Worm (Caenorhabditis elegans) whole organism, young adult: ENCODE results near the gene K06A9.3.

Experiments used
- B0336.3 ChIP-seq: fragments of 200-800 bp; sonication (Bioruptor generic); IDR thresholded peaks from 2 replicates; pipeline ENCODE4 v1.3.6; 2022; ENCODE audit warnings: missing genetic modification characterization, missing compliant biosample characterization
- C06A6.2 ChIP-seq: fragments of 200-800 bp; sonication (Bioruptor generic); conservative IDR thresholded peaks from 2 replicates; pipeline ENCODE4 v1.3.6; 2022; ENCODE audit warnings: missing genetic modification characterization, missing compliant biosample characterization
- D2030.7 ChIP-seq: fragments of 200-800 bp; sonication (Bioruptor generic); IDR thresholded peaks from 2 replicates; pipeline ENCODE4 v1.3.6; 2022; ENCODE audit warnings: missing genetic modification reagents, missing genetic modification characterization, missing compliant biosample characterization
- F52B5.7 ChIP-seq: sonication (generic microtip); optimal IDR thresholded peaks from 2 replicates; lab custom pipeline; 2016; ENCODE audit warnings: mild to moderate bottlenecking, missing genetic modification characterization, missing compliant biosample characterization
- F55B11.4 ChIP-seq: sonication (generic microtip); optimal IDR thresholded peaks from 2 replicates; lab custom pipeline; 2016; ENCODE audit warnings: missing compliant biosample characterization, missing genetic modification characterization, borderline replicate concordance; ENCODE audit not compliant: insufficient read depth
- Y56A3A.18 ChIP-seq: fragments of 200-800 bp; sonication (Bioruptor generic); IDR thresholded peaks from 2 replicates; pipeline ENCODE4 v1.3.6; 2022; ENCODE audit warnings: missing genetic modification reagents, missing genetic modification characterization, missing compliant biosample characterization
- aptf-3 ChIP-seq: fragments of 200-800 bp; sonication (Bioruptor generic); IDR thresholded peaks from 2 replicates; pipeline ENCODE4 v1.3.6; 2022; ENCODE audit warnings: missing genetic modification characterization, missing compliant biosample characterization
- atf-7 ChIP-seq: sonication (generic microtip); optimal IDR thresholded peaks from 2 replicates; lab custom pipeline; 2017; ENCODE audit warnings: mild to moderate bottlenecking, missing genetic modification characterization, missing compliant biosample characterization
- athp-1 ChIP-seq: sonication (generic microtip); optimal IDR thresholded peaks from 2 replicates; lab custom pipeline; 2017; ENCODE audit warnings: mild to moderate bottlenecking, missing genetic modification characterization, missing compliant biosample characterization
- cebp-1 ChIP-seq, 2 experiments: fragments of 200-800 bp in 1 of 2; sonication (Bioruptor generic) in 1 of 2; sonication (generic microtip) in 1 of 2; IDR thresholded peaks in 1 of 2; optimal IDR thresholded peaks in 1 of 2; 2 replicates each; pipeline versions ENCODE4 v1.3.6 to Lab custom; 2017 to 2022; ENCODE audit warnings: missing compliant biosample characterization in 2 of 2, missing genetic modification characterization in 2 of 2, mild to moderate bottlenecking in 1 of 2, missing genetic modification reagents in 1 of 2, moderate library complexity in 1 of 2
- cebp-2 ChIP-seq: fragments of 200-800 bp; sonication (Bioruptor generic); IDR thresholded peaks from 2 replicates; pipeline ENCODE4 v1.3.6; 2022; ENCODE audit warnings: missing genetic modification characterization, missing compliant biosample characterization
- ceh-58 ChIP-seq: fragments of 200-800 bp; sonication (Bioruptor generic); IDR thresholded peaks from 2 replicates; pipeline ENCODE4 v1.3.6; 2022; ENCODE audit warnings: missing genetic modification characterization, missing compliant biosample characterization
- ceh-91 ChIP-seq: fragments of 200-800 bp; sonication (Bioruptor generic); IDR thresholded peaks from 2 replicates; pipeline ENCODE4 v1.3.6; 2022; ENCODE audit warnings: missing genetic modification reagents, missing genetic modification characterization, missing compliant biosample characterization
- chd-7 ChIP-seq: sonication (generic microtip); optimal IDR thresholded peaks from 2 replicates; lab custom pipeline; 2016; ENCODE audit warnings: mild to moderate bottlenecking, missing genetic modification characterization, moderate library complexity, missing compliant biosample characterization
- dox-1 ChIP-seq: fragments of 200-800 bp; sonication (Bioruptor generic); IDR thresholded peaks from 2 replicates; pipeline ENCODE4 v1.3.6; 2022; ENCODE audit warnings: missing genetic modification reagents, missing genetic modification characterization, missing compliant biosample characterization
- dpff-1 ChIP-seq: sonication (generic microtip); optimal IDR thresholded peaks from 2 replicates; lab custom pipeline; 2017; ENCODE audit warnings: mild to moderate bottlenecking, missing genetic modification characterization, missing compliant biosample characterization
- dpl-1 ChIP-seq: fragments of 150-350 bp; optimal IDR thresholded peaks from 2 replicates; lab custom pipeline; 2014; ENCODE audit warnings: missing biosample characterization, missing genetic modification reagents, missing genetic modification characterization
- efl-1 ChIP-seq: fragments of 150-350 bp; optimal IDR thresholded peaks from 2 replicates; lab custom pipeline; 2014; ENCODE audit warnings: missing biosample characterization, missing genetic modification reagents, missing genetic modification characterization
- gei-17 ChIP-seq: fragments of 200-800 bp; sonication (Bioruptor generic); optimal IDR thresholded peaks from 2 replicates; lab custom pipeline; 2018; ENCODE audit warnings: mild to moderate bottlenecking, missing genetic modification characterization, missing compliant biosample characterization
- hlh-12 ChIP-seq: sonication (generic microtip); optimal IDR thresholded peaks from 2 replicates; lab custom pipeline; 2016; ENCODE audit warnings: missing genetic modification characterization, missing compliant biosample characterization
- hmg-1.2 ChIP-seq: fragments of 200-800 bp; sonication (Bioruptor generic); IDR thresholded peaks from 2 replicates; pipeline ENCODE4 v1.3.6; 2022; ENCODE audit warnings: missing genetic modification reagents, missing genetic modification characterization, missing compliant biosample characterization
- hrde-1 ChIP-seq: sonication (generic microtip); optimal IDR thresholded peaks from 2 replicates; lab custom pipeline; 2016; ENCODE audit warnings: missing genetic modification characterization, mild to moderate bottlenecking, missing compliant biosample characterization, moderate library complexity, missing genotype, missing genetic modification reagents, borderline replicate concordance
- hsf-1 ChIP-seq: fragments of 200-800 bp; sonication (Bioruptor generic); IDR thresholded peaks from 2 replicates; pipeline ENCODE4 v1.3.6; 2022; ENCODE audit warnings: missing genetic modification reagents, missing genetic modification characterization, missing compliant biosample characterization
- lag-1 ChIP-seq: fragments of 200-800 bp; sonication (Bioruptor generic); IDR thresholded peaks from 2 replicates; pipeline ENCODE4 v1.3.6; 2022; ENCODE audit warnings: missing genetic modification reagents, missing genetic modification characterization, missing compliant biosample characterization
- lin-40 ChIP-seq: sonication (generic microtip); optimal IDR thresholded peaks from 2 replicates; lab custom pipeline; 2016; ENCODE audit warnings: missing genetic modification characterization, mild to moderate bottlenecking, missing compliant biosample characterization, missing genotype, missing genetic modification reagents
- lsy-27 ChIP-seq: sonication (generic microtip); optimal IDR thresholded peaks from 2 replicates; lab custom pipeline; 2017; ENCODE audit warnings: missing genetic modification characterization, mild to moderate bottlenecking, missing compliant biosample characterization, antibody characterized with exemption, missing genotype, borderline replicate concordance; ENCODE audit not compliant: insufficient read depth
- madf-3 ChIP-seq: fragments of 200-800 bp; sonication (Bioruptor generic); IDR thresholded peaks from 2 replicates; pipeline ENCODE4 v1.3.6; 2022; ENCODE audit warnings: missing genetic modification reagents, missing genetic modification characterization, missing compliant biosample characterization
- madf-6 ChIP-seq: fragments of 200-800 bp; sonication (Bioruptor generic); IDR thresholded peaks from 2 replicates; pipeline ENCODE4 v1.3.6; 2022; ENCODE audit warnings: missing genetic modification reagents, missing genetic modification characterization, missing compliant biosample characterization
- mcd-1 ChIP-seq: fragments of 200-800 bp; sonication (Bioruptor generic); IDR thresholded peaks from 2 replicates; pipeline ENCODE4 v1.3.6; 2022; ENCODE audit warnings: missing genetic modification reagents, missing genetic modification characterization, missing compliant biosample characterization
- nfyb-1 ChIP-seq: fragments of 200-800 bp; sonication (Bioruptor generic); IDR thresholded peaks from 2 replicates; pipeline ENCODE4 v1.3.6; 2022; ENCODE audit warnings: missing genetic modification reagents, missing genetic modification characterization, missing compliant biosample characterization
- nhr-120 ChIP-seq: fragments of 200-800 bp; sonication (Bioruptor generic); IDR thresholded peaks from 2 replicates; pipeline ENCODE4 v1.3.6; 2022; ENCODE audit warnings: missing genetic modification characterization, missing compliant biosample characterization
- nhr-27 ChIP-seq: fragments of 200-800 bp; sonication (Bioruptor generic); optimal IDR thresholded peaks from 2 replicates; lab custom pipeline; 2018; ENCODE audit warnings: mild to moderate bottlenecking, missing genetic modification characterization, moderate library complexity, missing compliant biosample characterization
- nhr-90 ChIP-seq: sonication (generic microtip); optimal IDR thresholded peaks from 2 replicates; lab custom pipeline; 2016; ENCODE audit warnings: missing genotype, mild to moderate bottlenecking, missing genetic modification characterization, missing compliant biosample characterization
- rcor-1 ChIP-seq: fragments of 200-800 bp; sonication (Bioruptor generic); IDR thresholded peaks from 2 replicates; pipeline ENCODE4 v1.3.6; 2022; ENCODE audit warnings: missing genetic modification reagents, missing genetic modification characterization, missing compliant biosample characterization
- rec-8 ChIP-seq, 2 experiments: sonication (generic microtip); optimal IDR thresholded peaks; 2 replicates each; lab custom pipeline; 2016; ENCODE audit warnings: mild to moderate bottlenecking in 2 of 2, missing genetic modification characterization in 2 of 2, missing genetic modification reagents in 2 of 2, missing genotype in 2 of 2, missing biosample characterization in 1 of 2, missing compliant biosample characterization in 1 of 2, moderate library complexity in 1 of 2
- repo-1 ChIP-seq: sonication (generic microtip); optimal IDR thresholded peaks from 2 replicates; lab custom pipeline; 2017; ENCODE audit warnings: mild to moderate bottlenecking, missing genetic modification characterization, missing compliant biosample characterization
- rpc-1 ChIP-seq, 2 experiments: fragments of 150-350 bp in 1 of 2; sonication (generic microtip) in 1 of 2; optimal IDR thresholded peaks; 2 replicates each; lab custom pipeline; 2014 to 2018; ENCODE audit warnings: missing biosample characterization in 1 of 2, missing genetic modification characterization in 1 of 2, missing genetic modification reagents in 1 of 2, missing genotype in 1 of 2
- sdz-38 ChIP-seq: sonication (generic microtip); optimal IDR thresholded peaks from 2 replicates; lab custom pipeline; 2016; ENCODE audit warnings: missing genotype, missing genetic modification characterization, missing compliant biosample characterization
- snpc-1.1 ChIP-seq: sonication (generic microtip); optimal IDR thresholded peaks from 2 replicates; lab custom pipeline; 2017; ENCODE audit warnings: missing genetic modification characterization, mild to moderate bottlenecking, missing compliant biosample characterization, antibody characterized with exemption, moderate library complexity, missing genotype, missing genetic modification reagents; ENCODE audit not compliant: insufficient read depth
- snpc-3.4 ChIP-seq: sonication (generic microtip); optimal IDR thresholded peaks from 2 replicates; lab custom pipeline; 2017; ENCODE audit warnings: missing genetic modification characterization, mild to moderate bottlenecking, missing compliant biosample characterization, antibody characterized with exemption, moderate library complexity, missing genotype, missing genetic modification reagents
- sptf-2 ChIP-seq: fragments of 200-800 bp; sonication (Bioruptor generic); optimal IDR thresholded peaks from 2 replicates; lab custom pipeline; 2018; ENCODE audit warnings: mild to moderate bottlenecking, missing genetic modification characterization, missing compliant biosample characterization
- zfh-2 ChIP-seq: fragments of 200-800 bp; sonication (Bioruptor generic); conservative IDR thresholded peaks from 2 replicates; pipeline ENCODE4 v1.3.6; 2022; ENCODE audit warnings: missing genetic modification reagents, missing genetic modification characterization, missing compliant biosample characterization
- zim-3 ChIP-seq: sonication (generic microtip); optimal IDR thresholded peaks from 2 replicates; lab custom pipeline; 2017; ENCODE audit warnings: mild to moderate bottlenecking, missing genetic modification characterization, moderate library complexity, missing compliant biosample characterization
- ztf-18 ChIP-seq: sonication (generic microtip); optimal IDR thresholded peaks from 2 replicates; lab custom pipeline; 2016; ENCODE audit warnings: missing genotype, mild to moderate bottlenecking, missing genetic modification characterization, missing compliant biosample characterization
- ztf-26 ChIP-seq: sonication (generic microtip); optimal IDR thresholded peaks from 2 replicates; lab custom pipeline; 2017; ENCODE audit warnings: missing genetic modification characterization, missing compliant biosample characterization

The K06A9.3 gene

DNA sequence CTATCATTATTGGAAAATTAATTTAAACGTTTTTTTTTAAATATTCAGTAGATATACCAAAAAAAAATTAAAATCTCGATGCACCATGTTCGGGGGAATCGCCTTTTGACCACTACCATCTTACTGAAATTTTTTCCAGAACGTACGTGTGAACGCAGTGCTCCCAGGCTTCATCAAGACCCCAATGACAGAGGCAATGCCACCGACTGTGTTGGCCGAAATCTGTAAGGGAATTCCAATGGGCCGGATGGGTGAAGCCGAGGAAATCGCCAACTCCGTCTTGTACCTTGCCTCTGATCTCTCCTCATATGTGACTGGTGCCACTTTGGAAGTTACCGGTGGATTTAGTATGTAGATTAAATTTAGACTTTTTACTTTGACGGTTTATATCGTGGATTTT is 46.4 kb downstream of the K06A9.3 start:
- peak; percentile 27 for TF ChIP-seq F52B5.7 (tag; lab: Kevin White, UChicago)
- TF ChIP-seq hsf-1 (GFP tag; lab: Robert Waterston, UW): 0 out of 2 replicates have a peak, but pooled peaks have one; percentile 22
- no peak for TF ChIP-seq hlh-12 (tag; lab: Kevin White, UChicago)
- TF ChIP-seq rec-8 (tag; optimal IDR thresholded peaks at IDR 0.05; lab: Kevin White, UChicago): no peak
- no peak for TF ChIP-seq lag-1 (GFP tag; lab: Robert Waterston, UW)
- TF ChIP-seq chd-7 (tag; lab: Kevin White, UChicago): peak; percentile 56
- TF ChIP-seq dox-1 (GFP tag; lab: Robert Waterston, UW): peak; percentile 36; the same call in 1 of the 2 replicates
- TF ChIP-seq athp-1 (tag; lab: Kevin White, UChicago): peak; percentile 23
- 0 out of 2 replicates have a peak, but pooled peaks have one; percentile 54 for TF ChIP-seq cebp-2 (GFP tag; lab: Robert Waterston, UW)
- peak; percentile 21 for TF ChIP-seq nhr-90 (tag; lab: Kevin White, UChicago)
- no peak for TF ChIP-seq F55B11.4 (tag; lab: Kevin White, UChicago)
- no peak for TF ChIP-seq efl-1
- TF ChIP-seq madf-3 (GFP tag; lab: Robert Waterston, UW): 0 out of 2 replicates have a peak, but pooled peaks have one; percentile 47
- no peak for TF ChIP-seq ztf-26 (tag; lab: Kevin White, UChicago)
- no peak for TF ChIP-seq gei-17 (GFP tag; lab: Kevin White, UChicago)
- 0 out of 2 replicates have a peak, but pooled peaks have one; percentile 50 for TF ChIP-seq ceh-58 (GFP tag; lab: Robert Waterston, UW)
- TF ChIP-seq nfyb-1 (GFP tag; lab: Robert Waterston, UW): peak; percentile 59; the same call in 1 of the 2 replicates
- no peak for TF ChIP-seq atf-7 (tag; lab: Kevin White, UChicago)
- no peak for TF ChIP-seq hrde-1 (tag; lab: Kevin White, UChicago)
- no peak for TF ChIP-seq hmg-1.2 (GFP tag; lab: Robert Waterston, UW)
- no peak for TF ChIP-seq sptf-2 (GFP tag; lab: Kevin White, UChicago)
- 0 out of 2 replicates have a peak, but pooled peaks have one; percentile 16 for TF ChIP-seq nhr-120
- no peak for TF ChIP-seq ztf-18 (tag; lab: Kevin White, UChicago)

- no peak for TF ChIP-seq dpl-1
- TF ChIP-seq aptf-3 (GFP tag; lab: Robert Waterston, UW): 0 out of 2 replicates have a peak, but pooled peaks have one; percentile 18
- no peak for TF ChIP-seq snpc-3.4
- no peak for TF ChIP-seq nhr-27 (tag; lab: Kevin White, UChicago)
- TF ChIP-seq rcor-1 (GFP tag; lab: Robert Waterston, UW): no peak
- peak; percentile 34 for TF ChIP-seq F52B5.7 (tag; lab: Kevin White, UChicago)
- TF ChIP-seq sdz-38 (tag; lab: Kevin White, UChicago): no peak
- no peak for TF ChIP-seq snpc-1.1 (tag; lab: Kevin White, UChicago)
- TF ChIP-seq Y56A3A.18 (GFP tag; lab: Robert Waterston, UW): no peak
- TF ChIP-seq lsy-27 (tag; lab: Kevin White, UChicago): no peak
- no peak for TF ChIP-seq nfyb-1 (GFP tag; lab: Robert Waterston, UW)
- no peak for TF ChIP-seq cebp-1 (GFP tag; IDR thresholded peaks at IDR 0.05; lab: Robert Waterston, UW)
- no peak for TF ChIP-seq cebp-1 (tag; optimal IDR thresholded peaks at IDR 0.05; lab: Kevin White, UChicago)
- no peak for TF ChIP-seq D2030.7 (GFP tag; lab: Robert Waterston, UW)
- TF ChIP-seq dpff-1: peak; percentile 35
- no peak for TF ChIP-seq rpc-1 (optimal IDR thresholded peaks at IDR 0.05; lab: Kevin White, UChicago)
- TF ChIP-seq rpc-1 (tag; optimal IDR thresholded peaks at IDR 0.05; lab: Kevin White, UChicago): no peak
- peak; percentile 13; the same call in 1 of the 2 replicates for TF ChIP-seq dox-1 (GFP tag; lab: Robert Waterston, UW)
- no peak for TF ChIP-seq B0336.3 (GFP tag; lab: Robert Waterston, UW)
- TF ChIP-seq madf-6 (GFP tag; lab: Robert Waterston, UW): 0 out of 2 replicates have a peak, but pooled peaks have one; percentile 28
- no peak for TF ChIP-seq lin-40 (tag; lab: Kevin White, UChicago)
- no peak for TF ChIP-seq repo-1 (tag; lab: Kevin White, UChicago)
- TF ChIP-seq mcd-1 (GFP tag; lab: Robert Waterston, UW): no peak
- TF ChIP-seq zim-3 (tag; lab: Kevin White, UChicago): peak; percentile 72
- TF ChIP-seq C06A6.2 (GFP tag; lab: Robert Waterston, UW): 0 out of 2 replicates have a peak, but pooled peaks have one; percentile 17
- TF ChIP-seq chd-7 (tag; lab: Kevin White, UChicago): peak; percentile 23
- TF ChIP-seq ztf-26 (tag; lab: Kevin White, UChicago): no peak
- no peak for TF ChIP-seq ceh-91 (GFP tag; lab: Robert Waterston, UW)
- peak; percentile 60 for TF ChIP-seq zfh-2 (GFP tag; lab: Robert Waterston, UW)
Observed at ce11 chrX:1487096-1487495, 48.1 kb downstream of the K06A9.3 start.
